Worm (Caenorhabditis elegans): ENCODE measurements around the gene ZK616.3.

ZK616.3 gene

DNA sequence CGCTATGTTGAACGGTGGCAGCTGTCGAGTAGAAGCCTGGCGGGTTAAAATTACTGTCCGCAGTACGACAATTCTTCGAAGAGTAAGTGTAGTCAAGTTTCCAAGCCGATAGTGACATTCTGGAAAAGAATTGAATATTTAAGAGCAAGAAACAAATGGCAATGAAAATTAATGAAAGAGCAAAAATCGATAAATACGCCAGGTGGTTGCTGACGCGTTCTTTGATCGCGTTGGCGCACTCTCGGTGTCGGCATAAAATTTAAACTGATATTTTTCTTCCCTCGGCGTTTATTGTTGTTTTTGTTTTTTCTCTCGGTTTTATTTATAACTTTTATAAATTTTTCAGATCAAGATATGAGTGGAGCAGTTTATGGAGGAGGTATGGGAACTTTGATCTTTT, 2.2 kb upstream of the ZK616.3 start, which contains the start of the genes perm-3 and swsn-6 (continued):
- TF ChIP-seq elt-2 (tag; optimal IDR thresholded peaks at IDR 0.05), result peak; percentile 41

DNA sequence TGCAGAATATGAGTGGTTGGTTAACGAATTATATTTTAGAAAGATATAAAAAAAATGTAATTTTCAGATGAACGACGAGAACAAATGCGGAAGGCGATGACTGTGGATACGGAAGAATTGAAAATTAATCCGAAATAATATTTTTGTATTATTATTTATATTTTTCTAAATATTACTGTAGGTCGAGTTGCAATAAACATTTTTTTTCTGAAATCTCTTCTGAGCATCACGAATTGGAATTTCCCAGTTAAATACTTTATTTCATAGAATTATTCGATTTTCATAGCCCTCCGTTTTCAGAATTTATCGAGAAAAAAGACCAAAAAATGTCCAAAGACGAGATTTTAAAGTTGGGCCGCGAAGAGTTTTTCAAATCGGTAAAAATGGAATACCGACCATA, 670 bp downstream of the ZK616.3 start, which contains the start of gene ZK616.2:
Gene ZK616.2, plus strand, starts transcription at position 301 of the 400 bp plus-strand sequence.
- TF ChIP-seq ztf-16 (tag; optimal IDR thresholded peaks at IDR 0.05), result no peak

DNA sequence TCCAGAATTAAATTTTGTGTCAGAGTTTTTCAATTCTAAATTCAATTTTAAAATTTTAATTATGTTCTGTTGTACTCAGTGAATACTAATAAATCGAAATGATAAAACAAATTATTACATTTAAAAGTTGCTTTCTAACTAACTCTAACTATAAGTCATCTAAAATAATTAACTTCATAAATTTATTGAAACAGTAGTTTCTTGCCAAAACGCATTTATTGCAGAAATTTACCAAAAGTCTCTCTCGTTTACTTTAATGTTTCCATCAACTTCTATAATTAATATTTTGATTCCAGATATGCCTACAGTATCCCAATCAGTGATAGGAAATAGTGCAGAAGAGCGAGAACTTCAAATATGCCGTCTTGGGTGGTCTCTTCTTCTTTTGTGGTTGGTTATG, 3.7 kb downstream of the ZK616.3 start, which contains the start of gene ZK616.1:
Gene ZK616.1, plus strand, starts transcription at position 301 of the 400 bp plus-strand sequence.
- TF ChIP-seq pax-1 (tag; optimal IDR thresholded peaks at IDR 0.05) (no peak), npax-4 (tag; optimal IDR thresholded peaks at IDR 0.05) (no peak), elt-2 (tag; optimal IDR thresholded peaks at IDR 0.05) (no peak), ama-1 (optimal IDR thresholded peaks at IDR 0.05) (no peak), pha-2 (tag; optimal IDR thresholded peaks at IDR 0.05) (no peak), odd-2 (tag; optimal IDR thresholded peaks at IDR 0.05) (no peak)

DNA sequence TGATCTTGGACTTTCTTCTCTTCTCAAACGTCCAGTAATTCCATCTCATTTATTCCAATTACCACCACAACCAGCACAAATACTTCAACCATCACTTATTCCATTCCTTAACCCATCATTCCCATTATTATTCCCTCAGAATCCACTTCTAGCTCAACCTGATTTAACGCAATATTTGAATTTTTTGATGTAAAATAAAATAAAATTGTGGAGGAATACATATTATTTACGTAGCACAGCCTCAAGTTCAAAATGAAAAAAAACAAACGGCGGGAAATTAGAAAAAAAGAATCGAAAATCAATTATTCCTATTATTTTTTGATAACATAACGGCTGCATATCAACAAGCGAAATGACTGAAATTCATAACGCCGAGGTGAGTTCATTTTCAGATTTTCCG, 8.5 kb downstream of the ZK616.3 start, which contains the start of gene ZK616.61:
Gene ZK616.61, plus strand, starts transcription at position 301 of the 400 bp plus-strand sequence.
- no peak for TF ChIP-seq ceh-45 (GFP tag; IDR thresholded peaks at IDR 0.05)

DNA sequence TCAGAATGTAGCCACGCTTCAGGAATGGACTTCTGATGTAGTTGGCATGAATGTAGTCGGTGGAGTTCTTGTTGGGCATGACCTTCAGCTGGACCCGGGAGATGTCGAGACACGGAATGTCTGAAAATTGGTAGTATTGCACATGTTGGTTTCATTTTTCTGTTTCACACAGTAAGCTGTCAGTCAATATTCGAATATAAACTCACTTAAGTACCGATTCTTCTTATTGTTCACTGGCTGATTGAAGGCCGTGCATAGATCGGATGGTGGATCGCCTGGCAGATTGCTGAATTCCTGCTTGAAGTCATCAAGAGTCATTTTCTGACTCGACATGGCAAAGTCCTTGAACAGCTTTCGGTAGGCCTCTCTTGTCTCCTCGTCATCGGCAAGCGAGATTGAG, 12.2 kb downstream of the ZK616.3 start:
- no peak for TF ChIP-seq che-1 (tag; optimal IDR thresholded peaks at IDR 0.05)
- TF ChIP-seq npax-4 (tag; optimal IDR thresholded peaks at IDR 0.05), result no peak
- TF ChIP-seq ceh-14 (tag; optimal IDR thresholded peaks at IDR 0.05), result no peak
- no peak for TF ChIP-seq odd-2 (tag; optimal IDR thresholded peaks at IDR 0.05)
- no peak for TF ChIP-seq ets-4 (tag; optimal IDR thresholded peaks at IDR 0.05)
- no peak for TF ChIP-seq pqm-1 (tag; optimal IDR thresholded peaks at IDR 0.05)
- no peak for TF ChIP-seq ceh-24 (tag; optimal IDR thresholded peaks at IDR 0.05)
- no peak for TF ChIP-seq ref-2 (tag; optimal IDR thresholded peaks at IDR 0.05)
- TF ChIP-seq hlh-13 (GFP tag; optimal IDR thresholded peaks at IDR 0.05), result no peak
- no peak for TF ChIP-seq ceh-2 (tag; optimal IDR thresholded peaks at IDR 0.05)
- TF ChIP-seq gmeb-2 (tag; optimal IDR thresholded peaks at IDR 0.05), result no peak
- no peak for TF ChIP-seq ceh-6 (GFP tag; optimal IDR thresholded peaks at IDR 0.05)
- TF ChIP-seq elt-2 (tag; optimal IDR thresholded peaks at IDR 0.05), result no peak
- no peak for TF ChIP-seq C08G9.2 (tag; optimal IDR thresholded peaks at IDR 0.05)
- no peak for TF ChIP-seq ttx-3 (tag; optimal IDR thresholded peaks at IDR 0.05)
- no peak for TF ChIP-seq Y22D7AL.16 (tag; optimal IDR thresholded peaks at IDR 0.05)
- no peak for TF ChIP-seq sox-4 (tag; optimal IDR thresholded peaks at IDR 0.05)
- TF ChIP-seq K02D7.2 (tag; optimal IDR thresholded peaks at IDR 0.05), result no peak
- no peak for TF ChIP-seq ceh-31 (tag; optimal IDR thresholded peaks at IDR 0.05)

DNA sequence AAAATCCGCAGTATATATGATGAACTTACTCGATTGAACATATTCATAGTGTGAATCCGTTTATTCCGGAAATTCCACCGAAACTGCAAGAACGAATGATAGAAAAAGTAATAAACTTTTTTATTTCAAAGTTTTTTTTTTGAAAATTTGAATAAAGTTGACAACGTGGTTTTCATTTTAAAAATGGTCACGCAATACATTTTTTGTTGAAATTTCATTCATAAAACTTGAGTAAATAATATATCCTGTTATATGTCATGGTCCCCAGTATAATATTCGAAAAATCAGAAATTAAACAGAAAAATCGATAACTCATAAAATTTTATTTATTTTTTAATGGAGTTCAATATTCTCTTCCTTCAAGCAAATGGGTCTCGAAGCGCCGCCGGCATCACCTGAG, 14.3 kb downstream of the ZK616.3 start, which contains the start of gene ZK616.65:
Gene ZK616.65, minus strand, starts transcription at position 101 of the 400 bp plus-strand sequence.
- no peak for TF ChIP-seq ceh-22 (tag; optimal IDR thresholded peaks at IDR 0.05)
- no peak for TF ChIP-seq ceh-30 (tag; optimal IDR thresholded peaks at IDR 0.05)
- no peak for TF ChIP-seq ceh-6 (GFP tag; optimal IDR thresholded peaks at IDR 0.05)

ce11 chrIV:5411641-5412337, 14.9 kb downstream of the ZK616.3 start, which contains the start of gene ZK616.8:
TSS of gene ZK616.8 (minus strand) at chrIV:5412193.
- TF ChIP-seq madf-2 (tag; optimal IDR thresholded peaks at IDR 0.05) (no peak), ceh-14 (tag; optimal IDR thresholded peaks at IDR 0.05) (no peak), pha-4 (tag; optimal IDR thresholded peaks at IDR 0.05) (no peak), mec-3 (tag; optimal IDR thresholded peaks at IDR 0.05; ENCODE audit: borderline replicate concordance) (no peak), C08G9.2 (tag; optimal IDR thresholded peaks at IDR 0.05) (no peak), zip-5 (tag; optimal IDR thresholded peaks at IDR 0.05) (no peak), C38D4.7 (GFP tag; optimal IDR thresholded peaks at IDR 0.05) (no peak), K09A11.1 (tag; optimal IDR thresholded peaks at IDR 0.05; ENCODE audit: insufficient read depth) (no peak), T23F11.4 (GFP tag; optimal IDR thresholded peaks at IDR 0.05) (no peak), ceh-31 (tag; optimal IDR thresholded peaks at IDR 0.05) (no peak)
